Fruit fly (Drosophila melanogaster) whole organism, pupa: Measurements from ENCODE around the gene Mst89B.

Source experiments
- EcR ChIP-seq: fragments of 200-800 bp; sonication (Bioruptor generic); optimal IDR thresholded peaks from 3 replicates; lab custom pipeline; 2019; ENCODE audit warnings: missing biosample characterization, missing genetic modification characterization, mild to moderate bottlenecking, moderate library complexity, missing genetic modification reagents
- Snoo ChIP-seq: fragments of 200-800 bp; sonication (Bioruptor generic); optimal IDR thresholded peaks from 3 replicates; lab custom pipeline; 2017; ENCODE audit warnings: missing biosample characterization, mild to moderate bottlenecking, missing genetic modification characterization, inconsistent platforms

DNA sequence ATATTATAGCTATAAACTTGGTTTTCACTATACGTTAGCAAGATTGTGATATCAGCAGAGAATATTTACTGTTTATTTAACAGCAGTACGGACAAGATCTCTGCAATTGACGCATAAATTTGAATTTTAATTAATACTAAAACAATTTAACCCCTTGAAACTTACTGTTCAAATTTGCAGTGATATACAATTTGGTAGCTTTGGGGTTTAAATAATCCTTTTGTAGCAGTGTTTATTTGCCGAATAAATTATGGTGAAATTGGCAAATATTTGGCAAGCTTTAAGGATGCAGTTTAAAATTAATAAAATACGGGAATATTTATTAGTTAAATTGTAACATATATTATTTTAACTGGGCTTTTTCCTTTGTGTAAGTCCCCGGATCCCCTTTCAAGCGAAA lies 49.4 kb upstream of the Mst89B start:
- TF ChIP-seq EcR (GFP tag; lab: Kevin White, UChicago), result no peak
- TF ChIP-seq Snoo, result no peak
